Worm (Caenorhabditis elegans): Measurements from ENCODE around the gene sri-33.

sri-33 gene

ce11 chrII:3118907-3119382, 37.7 kb downstream of the sri-33 start, which contains the start of gene T10D4.6 (continued):
- TF ChIP-seq dpl-1 (GFP tag; optimal IDR thresholded peaks at IDR 0.05), result peak; percentile 24

- TF ChIP-seq rbr-2 (tag; optimal IDR thresholded peaks at IDR 0.05), result no peak
- no peak for TF ChIP-seq spr-3 (GFP tag; optimal IDR thresholded peaks at IDR 0.05)
- TF ChIP-seq nhr-42 (GFP tag; IDR thresholded peaks at IDR 0.05), result no peak
- TF ChIP-seq egl-43 (GFP tag; IDR thresholded peaks at IDR 0.05), result no peak
- no peak for TF ChIP-seq mxl-3 (GFP tag; optimal IDR thresholded peaks at IDR 0.05)
- TF ChIP-seq set-16 (GFP tag; IDR thresholded peaks at IDR 0.05), result no peak
These were observed 39.2 kb downstream of the sri-33 start, which contains the start of gene T10D4.7 for ce11 chrII:3117471-3117870. T10D4.7 (plus strand) TSS chrII:3117771.

ce11 chrII:3113934-3114333, 42.7 kb downstream of the sri-33 start, which contains the start of gene clec-123:
clec-123 (plus strand) TSS chrII:3114234.
- TF ChIP-seq unc-62 (GFP tag; optimal IDR thresholded peaks at IDR 0.05 in 1 of 2), result no peak
- TF ChIP-seq unc-62 (tag; optimal IDR thresholded peaks at IDR 0.05), result no peak
- TF ChIP-seq egl-43 (GFP tag; IDR thresholded peaks at IDR 0.05), result no peak
- no peak for TF ChIP-seq mxl-2 (GFP tag; conservative IDR thresholded peaks at IDR 0.05)
- no peak for TF ChIP-seq zfp-3 (GFP tag; conservative IDR thresholded peaks at IDR 0.05)
- no peak for TF ChIP-seq nhr-11 (tag; optimal IDR thresholded peaks at IDR 0.05)
- TF ChIP-seq F26F4.8 (GFP tag; conservative IDR thresholded peaks at IDR 0.05), result no peak
- TF ChIP-seq F49E8.2 (tag; optimal IDR thresholded peaks at IDR 0.05; ENCODE audit: borderline replicate concordance), result no peak
- TF ChIP-seq Y105C5A.15 (GFP tag; IDR thresholded peaks at IDR 0.05), result no peak
- no peak for TF ChIP-seq ztf-7 (tag; optimal IDR thresholded peaks at IDR 0.05)
- no peak for TF ChIP-seq ZK546.5 (tag; optimal IDR thresholded peaks at IDR 0.05)
- TF ChIP-seq zip-11 (GFP tag; IDR thresholded peaks at IDR 0.05), result no peak
- no peak for TF ChIP-seq ces-1 (GFP tag; optimal IDR thresholded peaks at IDR 0.05)
- TF ChIP-seq pqm-1 (tag; optimal IDR thresholded peaks at IDR 0.05), result no peak
- no peak for TF ChIP-seq hif-1 (tag; optimal IDR thresholded peaks at IDR 0.05)
- no peak for TF ChIP-seq fkh-10 (GFP tag; optimal IDR thresholded peaks at IDR 0.05)
- no peak for TF ChIP-seq Y75B8A.6 (GFP tag; IDR thresholded peaks at IDR 0.05)
- no peak for TF ChIP-seq mes-2 (tag; optimal IDR thresholded peaks at IDR 0.05; ENCODE audit: poor library complexity, severe bottlenecking)

ce11 chrII:3113289-3113688, 43.4 kb downstream of the sri-33 start:
- no peak for TF ChIP-seq Y5F2A.4 (GFP tag; optimal IDR thresholded peaks at IDR 0.05)
- TF ChIP-seq mxl-3 (GFP tag; optimal IDR thresholded peaks at IDR 0.05), result no peak
- peak; percentile 88 for TF ChIP-seq set-16 (GFP tag; IDR thresholded peaks at IDR 0.05)
- TF ChIP-seq php-3 (GFP tag; IDR thresholded peaks at IDR 0.05), result no peak
- TF ChIP-seq pha-4 (GFP tag; IDR thresholded peaks at IDR 0.05), result peak; percentile 22; the same call in 1 of the 2 replicates
- no peak for TF ChIP-seq pha-4 (tag; optimal IDR thresholded peaks at IDR 0.05)
- peak; percentile 53 for TF ChIP-seq snpc-4 (tag; optimal IDR thresholded peaks at IDR 0.05)
- TF ChIP-seq madf-5 (GFP tag; IDR thresholded peaks at IDR 0.05), result no peak
- TF ChIP-seq nhr-48 (tag; optimal IDR thresholded peaks at IDR 0.05), result no peak
- no peak for TF ChIP-seq aha-1 (tag)

ce11 chrII:3112313-3112712, 44.3 kb downstream of the sri-33 start, which contains the start of gene Y25C1A.2:
Y25C1A.2 (plus strand) TSS chrII:3112613.
- TF ChIP-seq ceh-20 (GFP tag; IDR thresholded peaks at IDR 0.05) (no peak), mxl-2 (GFP tag; conservative IDR thresholded peaks at IDR 0.05) (no peak), zip-2 (tag; optimal IDR thresholded peaks at IDR 0.05) (no peak), hif-1 (tag; optimal IDR thresholded peaks at IDR 0.05) (no peak), Y5F2A.4 (GFP tag; optimal IDR thresholded peaks at IDR 0.05) (no peak), nhr-11 (tag; optimal IDR thresholded peaks at IDR 0.05) (no peak), php-3 (GFP tag; IDR thresholded peaks at IDR 0.05) (no peak), dve-1 (tag; optimal IDR thresholded peaks at IDR 0.05; ENCODE audit: insufficient read depth) (no peak), nhr-25 (tag; optimal IDR thresholded peaks at IDR 0.05; ENCODE audit: borderline replicate concordance, insufficient read depth) (no peak), skn-1 (tag; optimal IDR thresholded peaks at IDR 0.05) (no peak), aha-1 (tag) (no peak), duxl-1 (tag; optimal IDR thresholded peaks at IDR 0.05; ENCODE audit: poor library complexity) (no peak), spr-3 (GFP tag; optimal IDR thresholded peaks at IDR 0.05) (no peak), lin-38 (GFP tag; IDR thresholded peaks at IDR 0.05) (no peak), ceh-44 (GFP tag; IDR thresholded peaks at IDR 0.05) (no peak), tra-1 (GFP tag; IDR thresholded peaks at IDR 0.05) (no peak), snpc-4 (tag; optimal IDR thresholded peaks at IDR 0.05) (no peak), dmd-8 (GFP tag; IDR thresholded peaks at IDR 0.05) (no peak)
